Fruit fly (Drosophila melanogaster) whole organism, prepupa: ENCODE data around the gene Ir94e.

Experiments used
- CG32006 ChIP-seq: fragments of 200-800 bp; sonication (Bioruptor generic); optimal IDR thresholded peaks from 3 replicates; lab custom pipeline; 2017; ENCODE audit warnings: missing biosample characterization, mild to moderate bottlenecking, missing genetic modification characterization
- CG6808 ChIP-seq: fragments of 200-800 bp; sonication (Bioruptor generic); optimal IDR thresholded peaks from 3 replicates; lab custom pipeline; 2017; ENCODE audit warnings: missing biosample characterization, missing genetic modification characterization, mild to moderate bottlenecking, moderate library complexity, missing genetic modification reagents
- fkh ChIP-seq: fragments of 200-800 bp; sonication (Bioruptor generic); optimal IDR thresholded peaks from 3 replicates; lab custom pipeline; 2017; ENCODE audit warnings: missing biosample characterization, mild to moderate bottlenecking, missing genetic modification characterization, moderate library complexity

- TF ChIP-seq CG6808 (no peak), CG32006 (peak; percentile 79), fkh (GFP tag; lab: Kevin White, UChicago) (no peak)
Observed at dm6 chr3R:23407880-23408279, 2.6 kb downstream of the Ir94e start.
